Fruit fly (Drosophila melanogaster): ENCODE data around the gene CG18809.

The CG18809 gene

dm6 chrX:19701611-19702010 is 42.5 kb downstream of the CG18809 start, which contains the start of gene Tcs4 (continued):
- TF ChIP-seq CG11398 (GFP tag; optimal IDR thresholded peaks at IDR 0.05) (no peak), onecut (GFP tag; IDR thresholded peaks at IDR 0.05) (no peak), CG2120 (GFP tag; optimal IDR thresholded peaks at IDR 0.05) (peak; percentile 16), CG7745 (tag; optimal IDR thresholded peaks at IDR 0.05) (no peak), en (GFP tag; optimal IDR thresholded peaks at IDR 0.05) (no peak), tio (GFP tag; optimal IDR thresholded peaks at IDR 0.05) (no peak), fd3F (GFP tag; optimal IDR thresholded peaks at IDR 0.05) (no peak), gro (GFP tag; optimal IDR thresholded peaks at IDR 0.05) (no peak), Dfd (GFP tag; optimal IDR thresholded peaks at IDR 0.05) (no peak), shn (GFP tag; optimal IDR thresholded peaks at IDR 0.05) (no peak), eve (GFP tag; optimal IDR thresholded peaks at IDR 0.05) (no peak), slbo (GFP tag; IDR thresholded peaks at IDR 0.05) (peak; percentile 20; the same call in 1 of the 2 replicates), her (GFP tag; optimal IDR thresholded peaks at IDR 0.05) (no peak), CG4328 (GFP tag; optimal IDR thresholded peaks at IDR 0.05) (no peak), Lpt (GFP tag; optimal IDR thresholded peaks at IDR 0.05) (no peak), pum (GFP tag; optimal IDR thresholded peaks at IDR 0.05) (no peak), tin (GFP tag; optimal IDR thresholded peaks at IDR 0.05) (peak; percentile 29), CG31388 (GFP tag; optimal IDR thresholded peaks at IDR 0.05) (no peak), CG7786 (GFP tag; optimal IDR thresholded peaks at IDR 0.05) (no peak), Bgb (GFP tag; IDR thresholded peaks at IDR 0.05; ENCODE audit: partially characterized antibody) (peak; percentile 31; the same call in 1 of the 2 replicates), emc (GFP tag; optimal IDR thresholded peaks at IDR 0.05) (no peak), hth (optimal IDR thresholded peaks at IDR 0.05) (no peak), CG14667 (GFP tag; IDR thresholded peaks at IDR 0.05) (no peak), CG43689 (GFP tag; IDR thresholded peaks at IDR 0.05) (no peak), CG12236 (GFP tag; optimal IDR thresholded peaks at IDR 0.05) (no peak), nau (GFP tag; optimal IDR thresholded peaks at IDR 0.05) (no peak), CG34224 (GFP tag; IDR thresholded peaks at IDR 0.05; ENCODE audit: partially characterized antibody) (peak; percentile 80), CG13424 (tag; optimal IDR thresholded peaks at IDR 0.05) (peak; percentile 58), CG18476 (GFP tag; optimal IDR thresholded peaks at IDR 0.05) (no peak), CG9797 (GFP tag; optimal IDR thresholded peaks at IDR 0.05) (peak; percentile 70), Hmx (GFP tag; optimal IDR thresholded peaks at IDR 0.05) (no peak), CG18262 (tag; optimal IDR thresholded peaks at IDR 0.05) (peak; percentile 37), CG31441 (GFP tag; IDR thresholded peaks at IDR 0.05) (0 out of 2 replicates have a peak, but pooled peaks have one; percentile 22), ac (GFP tag; optimal IDR thresholded peaks at IDR 0.05) (no peak), CG12071 (GFP tag; optimal IDR thresholded peaks at IDR 0.05) (no peak), org-1 (GFP tag; optimal IDR thresholded peaks at IDR 0.05) (no peak), Lim3 (GFP tag; IDR thresholded peaks at IDR 0.05) (no peak), Nf-YC (tag; optimal IDR thresholded peaks at IDR 0.05) (peak; percentile 19), CG14860 (GFP tag; IDR thresholded peaks at IDR 0.05; ENCODE audit: partially characterized antibody) (0 out of 3 replicates have a peak, but pooled peaks have one; percentile 22), usp (GFP tag; optimal IDR thresholded peaks at IDR 0.05) (no peak), Bdp1 (GFP tag; optimal IDR thresholded peaks at IDR 0.05) (no peak), CG18764 (GFP tag; optimal IDR thresholded peaks at IDR 0.05) (peak; percentile 99), sqz (GFP tag; optimal IDR thresholded peaks at IDR 0.05) (no peak), CG12155 (GFP tag; optimal IDR thresholded peaks at IDR 0.05) (no peak), gem (tag; optimal IDR thresholded peaks at IDR 0.05) (peak; percentile 71), vnd (GFP tag; IDR thresholded peaks at IDR 0.05; ENCODE audit: partially characterized antibody) (no peak), crp (GFP tag; optimal IDR thresholded peaks at IDR 0.05) (no peak), MESR4 (GFP tag; optimal IDR thresholded peaks at IDR 0.05) (peak; percentile 44), CG7357 (GFP tag; IDR thresholded peaks at IDR 0.05) (no peak), CG13296 (GFP tag; optimal IDR thresholded peaks at IDR 0.05) (no peak), CG42726 (GFP tag; IDR thresholded peaks at IDR 0.05; ENCODE audit: partially characterized antibody) (no peak), ewg (GFP tag; optimal IDR thresholded peaks at IDR 0.05) (no peak)

Measured in whole organism, embryonic.